Fruit fly (Drosophila melanogaster): ENCODE measurements around the gene Appl.
A peak's percentile ranks its signal among the peaks of the same experiment; 100 is the strongest.

The Appl gene

dm6 chrX:597057-597456, 66.8 kb downstream of the Appl start:
- TF ChIP-seq CG4318 (GFP tag; optimal IDR thresholded peaks at IDR 0.05) (no peak), Eip78C (GFP tag) (no peak)

dm6 chrX:598322-599057, 68.2 kb downstream of the Appl start:
- TF ChIP-seq pdm3 (GFP tag; optimal IDR thresholded peaks at IDR 0.05) (no peak), Met (GFP tag; optimal IDR thresholded peaks at IDR 0.05) (no peak), spab (GFP tag; optimal IDR thresholded peaks at IDR 0.05) (no peak), vri (GFP tag; optimal IDR thresholded peaks at IDR 0.05) (peak; percentile 94), Eip93F (GFP tag; optimal IDR thresholded peaks at IDR 0.05) (no peak), CG8119 (GFP tag; IDR thresholded peaks at IDR 0.05) (no peak), CG3032 (tag; optimal IDR thresholded peaks at IDR 0.05) (no peak), CG6163 (GFP tag; IDR thresholded peaks at IDR 0.05) (0 out of 3 replicates have a peak, but pooled peaks have one; percentile 16), lz (GFP tag; optimal IDR thresholded peaks at IDR 0.05) (no peak), fd85E (GFP tag; optimal IDR thresholded peaks at IDR 0.05) (no peak), CG10631 (GFP tag; optimal IDR thresholded peaks at IDR 0.05) (no peak), CG1621 (tag; optimal IDR thresholded peaks at IDR 0.05) (no peak), CG9139 (GFP tag; optimal IDR thresholded peaks at IDR 0.05) (no peak)

dm6 chrX:599727-600126, 69.4 kb downstream of the Appl start:
- no peak for TF ChIP-seq Lpt (GFP tag; optimal IDR thresholded peaks at IDR 0.05)
- TF ChIP-seq achi (GFP tag; optimal IDR thresholded peaks at IDR 0.05), result no peak
- TF ChIP-seq esn (GFP tag; optimal IDR thresholded peaks at IDR 0.05), result no peak
- TF ChIP-seq Blimp-1 (GFP tag; optimal IDR thresholded peaks at IDR 0.05), result no peak
- TF ChIP-seq CG10669 (GFP tag; optimal IDR thresholded peaks at IDR 0.05), result no peak
- TF ChIP-seq fd85E (GFP tag; optimal IDR thresholded peaks at IDR 0.05), result no peak
- peak; percentile 78 for TF ChIP-seq svp (GFP tag)
- TF ChIP-seq vri (GFP tag; optimal IDR thresholded peaks at IDR 0.05), result peak; percentile 52
- no peak for TF ChIP-seq Sox102F (GFP tag; optimal IDR thresholded peaks at IDR 0.05)
- no peak for TF ChIP-seq Eip78C (GFP tag)
- TF ChIP-seq CG11902 (GFP tag; optimal IDR thresholded peaks at IDR 0.05), result no peak

dm6 chrX:601984-602383, 71.7 kb downstream of the Appl start:
- TF ChIP-seq cyc (GFP tag; optimal IDR thresholded peaks at IDR 0.05) (no peak), eg (GFP tag; IDR thresholded peaks at IDR 0.05) (no peak), spab (GFP tag; optimal IDR thresholded peaks at IDR 0.05) (no peak), esn (GFP tag; optimal IDR thresholded peaks at IDR 0.05) (no peak)

dm6 chrX:610048-610447, 79.7 kb downstream of the Appl start:
- no peak for TF ChIP-seq pdm3 (GFP tag; optimal IDR thresholded peaks at IDR 0.05)
- no peak for TF ChIP-seq CG6163 (GFP tag; IDR thresholded peaks at IDR 0.05)
- no peak for TF ChIP-seq CG11762 (GFP tag; optimal IDR thresholded peaks at IDR 0.05; ENCODE audit: insufficient read depth)
- TF ChIP-seq fd59A (GFP tag; optimal IDR thresholded peaks at IDR 0.05), result no peak
- TF ChIP-seq Met (GFP tag; optimal IDR thresholded peaks at IDR 0.05), result no peak
- no peak for TF ChIP-seq lz (GFP tag; optimal IDR thresholded peaks at IDR 0.05)
- TF ChIP-seq CG7368 (GFP tag; optimal IDR thresholded peaks at IDR 0.05), result no peak
- TF ChIP-seq Ets96B (tag; optimal IDR thresholded peaks at IDR 0.05), result no peak
- TF ChIP-seq CG1621 (tag; optimal IDR thresholded peaks at IDR 0.05), result no peak
- TF ChIP-seq CG8319 (GFP tag; optimal IDR thresholded peaks at IDR 0.05), result no peak
- TF ChIP-seq CG6854 (GFP tag; optimal IDR thresholded peaks at IDR 0.05), result no peak
- no peak for TF ChIP-seq CG9139 (GFP tag; optimal IDR thresholded peaks at IDR 0.05)
- no peak for TF ChIP-seq net (GFP tag; optimal IDR thresholded peaks at IDR 0.05)
- TF ChIP-seq CG6792 (GFP tag; optimal IDR thresholded peaks at IDR 0.05), result no peak
- TF ChIP-seq Smox (GFP tag; optimal IDR thresholded peaks at IDR 0.05), result no peak

Measured in whole organism, prepupa.